Worm (Caenorhabditis elegans): ENCODE results near the gene set-24.
"Not testable (repeated sequence)": the region's sequence is repeated elsewhere in the genome, so short reads cannot be mapped to it uniquely, and the experiment has no call there.

set-24 gene

ce11 chrII:12130868-12131267 lies at the start of gene set-24:
TSS of gene set-24 (minus strand) at chrII:12130968.
- no peak for TF ChIP-seq unc-62 (GFP tag; optimal IDR thresholded peaks at IDR 0.05)

DNA sequence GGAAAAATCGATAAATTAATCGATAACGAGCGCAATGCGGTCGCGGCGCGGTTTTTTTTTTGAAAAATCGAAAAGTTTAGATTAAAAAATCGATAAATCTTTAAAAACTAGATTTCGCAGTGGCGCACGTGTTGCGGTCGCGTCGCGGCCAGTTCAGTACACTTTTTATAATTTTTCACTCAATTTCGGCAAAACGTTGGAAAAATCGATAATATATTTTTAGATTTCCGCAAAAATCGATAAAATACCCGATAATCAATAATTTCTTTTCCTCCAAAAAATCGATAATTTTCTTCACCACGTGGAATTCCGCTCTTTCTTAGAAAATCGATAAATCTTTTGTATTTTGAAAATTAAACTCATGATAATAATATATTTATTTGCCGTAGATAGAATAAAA lies 45.8 kb upstream of the set-24 start:
- TF ChIP-seq unc-62 (GFP tag; optimal IDR thresholded peaks at IDR 0.05) = no peak

- no peak for TF ChIP-seq unc-62 (GFP tag; optimal IDR thresholded peaks at IDR 0.05)
These were observed 44.6 kb upstream of the set-24 start for ce11 chrII:12175398-12175797.

DNA sequence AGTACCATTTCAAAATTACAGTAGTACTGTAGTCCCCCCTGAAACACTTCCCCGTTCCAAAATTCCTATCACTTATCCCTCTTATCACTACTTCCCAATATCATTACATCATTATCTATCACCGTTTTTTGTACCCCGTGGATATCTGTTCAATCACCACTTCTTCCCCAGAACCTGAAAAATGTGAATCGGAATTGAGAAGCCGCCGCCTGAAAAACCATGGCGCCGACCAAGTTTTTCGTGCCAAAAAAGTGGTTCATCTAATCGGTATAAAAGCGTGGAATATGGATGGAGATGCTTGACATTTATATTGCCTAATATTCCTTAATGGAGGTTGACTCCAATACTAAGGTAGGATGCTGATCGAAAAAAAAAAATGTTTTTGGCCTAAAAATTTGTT lies 41.5 kb upstream of the set-24 start, which contains the start of gene rol-1:
TSS of gene rol-1 (plus strand) at position 301 of the 400 bp plus-strand sequence.
- TF ChIP-seq unc-62 (GFP tag; optimal IDR thresholded peaks at IDR 0.05) = no peak

ce11 chrII:12169487-12170128 lies 38.8 kb upstream of the set-24 start:
- TF ChIP-seq unc-62 (GFP tag; optimal IDR thresholded peaks at IDR 0.05) = no peak

DNA sequence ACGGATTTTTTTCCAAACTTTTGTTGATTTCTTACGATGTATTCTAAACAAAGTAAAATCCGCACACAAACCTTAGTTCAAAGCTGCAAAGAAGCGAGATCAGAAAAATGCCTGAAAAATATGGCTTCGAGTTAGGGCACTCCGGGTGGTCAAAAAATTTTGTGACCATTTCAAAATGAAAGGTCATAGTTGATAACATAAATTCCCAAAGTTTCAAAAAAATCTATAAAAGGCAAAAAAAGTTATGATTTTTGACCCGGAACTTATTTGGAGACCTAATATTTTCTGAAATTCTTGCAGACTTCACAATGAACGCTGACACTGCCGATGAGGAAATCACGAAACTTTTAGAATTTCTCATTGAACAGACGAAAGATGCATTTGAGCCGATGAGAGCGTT lies 33.8 kb upstream of the set-24 start, which contains the start of gene Y57A10A.8:
TSS of gene Y57A10A.8 (plus strand) at position 301 of the 400 bp plus-strand sequence.
- not testable (repeated sequence) for TF ChIP-seq unc-62 (GFP tag; optimal IDR thresholded peaks at IDR 0.05)

DNA sequence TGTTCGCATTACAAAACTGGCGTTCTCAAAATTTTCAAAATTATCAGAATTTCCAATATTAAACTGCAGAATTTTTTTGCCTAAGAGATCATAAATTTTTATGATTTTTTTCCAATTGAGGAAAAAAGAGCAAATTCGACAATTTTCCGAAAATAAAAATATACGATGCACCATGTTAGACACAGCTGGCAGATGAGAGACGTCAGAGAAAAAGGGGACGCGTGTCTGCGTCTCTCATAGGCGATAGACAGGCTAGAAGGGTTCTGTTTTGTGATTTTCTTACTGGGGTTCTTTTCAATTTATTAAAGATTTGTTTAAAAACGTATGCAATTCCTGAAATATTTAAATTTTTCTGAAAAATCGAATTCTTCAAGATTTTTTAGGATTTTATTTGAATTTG lies 32.2 kb upstream of the set-24 start:
- TF ChIP-seq unc-62 (GFP tag; optimal IDR thresholded peaks at IDR 0.05) = no peak

DNA sequence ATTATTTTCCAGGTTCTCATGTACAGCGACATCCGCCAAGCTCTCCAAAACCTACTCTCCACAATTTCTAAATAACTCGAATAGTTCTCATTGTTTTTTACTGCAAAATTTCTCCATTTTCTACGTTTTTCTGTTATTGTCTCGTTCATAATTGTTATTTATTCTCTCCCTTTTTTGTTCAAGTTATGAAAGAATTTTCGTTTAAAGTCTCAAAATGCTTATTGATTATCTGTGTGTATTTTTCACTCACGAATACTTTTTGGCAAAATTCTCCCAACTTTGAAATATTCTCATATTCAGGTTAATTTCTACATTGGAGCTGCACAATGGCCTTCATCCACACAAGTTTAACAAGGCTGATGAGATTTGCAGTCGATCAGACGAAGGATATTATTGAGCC lies 23.4 kb upstream of the set-24 start, which contains the start of gene Y57A10A.5:
TSS of gene Y57A10A.5 (plus strand) at position 301 of the 400 bp plus-strand sequence.
- not testable (repeated sequence) for TF ChIP-seq unc-62 (GFP tag; optimal IDR thresholded peaks at IDR 0.05)

- TF ChIP-seq unc-62 (GFP tag; optimal IDR thresholded peaks at IDR 0.05) = not testable (repeated sequence)
These were observed 20.9 kb upstream of the set-24 start, which contains the start of gene Y57A10A.4 for ce11 chrII:12151640-12152039. TSS of gene Y57A10A.4 (plus strand) at chrII:12151940.

ce11 chrII:12150227-12150626 lies 19.5 kb upstream of the set-24 start:
- no peak for TF ChIP-seq unc-62 (GFP tag; optimal IDR thresholded peaks at IDR 0.05)

DNA sequence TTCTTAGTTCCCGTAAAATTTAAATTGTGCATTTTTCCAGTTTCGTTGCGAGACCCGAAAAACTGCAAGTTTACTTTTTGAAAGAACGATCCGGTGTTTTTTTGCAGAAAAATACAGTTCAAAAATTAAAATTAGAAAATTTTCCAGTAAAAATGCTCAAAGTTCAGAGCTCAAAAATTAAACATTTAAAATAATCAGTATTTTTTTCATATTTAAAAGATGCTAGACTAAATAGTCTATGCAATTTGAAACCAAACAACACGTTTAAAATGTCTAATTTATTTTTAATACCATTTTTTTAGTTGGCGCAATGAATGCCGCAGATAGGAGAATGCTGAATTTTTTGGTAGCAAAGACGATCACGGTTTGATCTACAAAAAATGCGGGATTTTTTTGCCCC lies 16.6 kb upstream of the set-24 start, which contains the start of gene Y57A10A.2:
TSS of gene Y57A10A.2 (plus strand) at position 301 of the 400 bp plus-strand sequence.
- TF ChIP-seq unc-62 (GFP tag; optimal IDR thresholded peaks at IDR 0.05) = no peak

- no peak for TF ChIP-seq unc-62 (GFP tag; optimal IDR thresholded peaks at IDR 0.05)
These were observed 12.8 kb upstream of the set-24 start for ce11 chrII:12143558-12143957.

DNA sequence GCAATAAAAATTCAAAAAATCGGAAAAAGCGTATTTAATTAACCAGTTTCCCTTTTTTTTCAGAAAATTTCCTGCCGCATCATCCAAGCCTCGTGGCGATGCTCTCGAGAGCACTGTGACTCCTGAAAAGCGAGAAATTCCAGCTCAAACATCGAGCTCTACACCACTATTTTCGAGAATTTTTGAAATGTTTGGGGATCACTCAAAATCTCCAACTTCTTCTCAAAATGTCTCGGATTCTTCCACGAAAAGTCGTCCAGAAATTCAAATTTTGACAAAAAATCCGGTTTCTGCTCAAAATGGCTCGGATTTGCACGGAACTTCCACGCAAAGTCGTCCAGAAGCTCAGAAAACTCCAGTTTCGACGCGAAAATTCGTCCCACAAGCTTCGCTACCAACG lies 7.2 kb upstream of the set-24 start:
- no peak for TF ChIP-seq unc-62 (GFP tag; optimal IDR thresholded peaks at IDR 0.05)

DNA sequence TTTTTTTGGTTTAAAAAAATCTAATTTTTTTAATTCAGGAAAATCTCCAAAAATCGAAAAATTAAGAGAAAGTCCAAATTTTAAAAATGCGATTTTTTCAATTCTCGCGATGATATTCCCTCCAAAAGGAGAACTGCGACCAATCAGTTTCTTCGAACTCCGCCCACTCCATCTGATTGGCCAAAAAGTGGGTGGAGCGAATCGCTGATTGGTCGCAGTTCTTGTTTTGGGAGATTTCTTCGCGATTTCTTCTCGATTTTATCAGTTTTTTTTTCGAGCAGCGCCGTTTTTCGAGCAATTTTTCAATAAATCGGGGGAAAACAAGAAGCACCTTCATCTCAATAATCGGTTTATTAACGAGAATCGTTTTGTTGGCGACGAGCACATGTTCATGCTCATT lies 375 bp downstream of the set-24 start:
- no peak for TF ChIP-seq unc-62 (GFP tag; optimal IDR thresholded peaks at IDR 0.05)

- TF ChIP-seq unc-62 (GFP tag; optimal IDR thresholded peaks at IDR 0.05) = no peak
These were observed 19.8 kb downstream of the set-24 start for ce11 chrII:12110997-12111396.

DNA sequence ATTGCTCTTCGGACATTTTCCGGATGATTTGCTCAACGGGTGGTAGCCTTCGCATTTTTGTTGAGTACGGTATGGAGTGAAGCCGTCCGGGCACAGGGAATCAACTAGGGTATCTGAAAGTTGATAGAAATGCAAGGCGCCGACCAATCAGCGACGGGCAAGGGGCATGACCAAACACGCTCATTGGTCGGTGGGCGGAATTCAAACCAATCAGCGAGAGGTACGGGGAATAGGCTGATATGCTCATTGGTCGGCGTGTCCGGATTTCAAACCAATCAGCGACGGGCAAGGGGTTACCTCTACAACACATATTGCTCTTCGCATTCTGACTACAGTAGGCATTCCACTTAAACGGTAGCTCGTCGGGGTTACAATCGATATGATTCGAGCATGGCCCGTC lies 21.9 kb downstream of the set-24 start:
- TF ChIP-seq unc-62 (GFP tag; optimal IDR thresholded peaks at IDR 0.05) = no peak

- no peak for TF ChIP-seq unc-62 (GFP tag; optimal IDR thresholded peaks at IDR 0.05)
These were observed 22.9 kb downstream of the set-24 start, which contains the start of gene Y17G7B.18 for ce11 chrII:12107840-12108239. TSS of gene Y17G7B.18 (minus strand) at chrII:12107857.

All from whole organism, dauer.